Worm (Caenorhabditis elegans): Measurements from ENCODE around the gene gcy-29.

DNA sequence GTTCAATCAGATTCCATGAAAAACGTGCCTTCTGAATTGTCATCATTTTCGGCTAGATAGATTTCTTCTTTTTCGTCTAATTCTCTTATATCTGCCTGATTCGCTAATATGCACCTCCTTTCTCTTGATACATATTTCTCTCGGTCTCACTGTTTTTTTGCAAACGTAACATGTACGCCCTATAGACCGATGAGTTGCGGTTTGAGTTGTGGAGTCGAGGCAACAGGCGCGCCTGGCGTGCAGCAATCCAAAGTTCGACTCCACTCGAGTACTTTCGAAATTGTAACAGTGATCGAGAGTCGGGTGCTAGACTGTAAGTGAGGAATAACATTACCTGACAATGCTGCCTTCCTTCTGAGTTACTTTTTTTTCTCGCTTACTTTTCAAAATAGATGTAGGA is 51.8 kb downstream of the gcy-29 start:
- TF ChIP-seq elt-2 (tag; optimal IDR thresholded peaks at IDR 0.05): peak; percentile 93
- TF ChIP-seq lim-6 (tag; optimal IDR thresholded peaks at IDR 0.05): no peak
- TF ChIP-seq pha-4 (tag; optimal IDR thresholded peaks at IDR 0.05): no peak
- peak; percentile 90 for TF ChIP-seq pqm-1 (tag; optimal IDR thresholded peaks at IDR 0.05)
- peak; percentile 86 for TF ChIP-seq che-1 (tag; optimal IDR thresholded peaks at IDR 0.05)
- TF ChIP-seq nfya-1 (tag; optimal IDR thresholded peaks at IDR 0.05): peak; percentile 77
- TF ChIP-seq hlh-13 (GFP tag; optimal IDR thresholded peaks at IDR 0.05): peak; percentile 75
